Worm (Caenorhabditis elegans) whole organism, late embryonic: Measurements from ENCODE around the gene W04G3.12.
A peak's percentile ranks its signal among the peaks of the same experiment; 100 is the strongest.

ENCODE experiments used
- C08G9.2 ChIP-seq: sonication (generic microtip); optimal IDR thresholded peaks from 2 replicates; lab custom pipeline; 2016; ENCODE audit warnings: mild to moderate bottlenecking, missing genetic modification characterization, moderate library complexity, missing compliant biosample characterization
- T23F11.4 ChIP-seq: fragments of 200-800 bp; sonication (Bioruptor generic); optimal IDR thresholded peaks from 2 replicates; lab custom pipeline; 2018; ENCODE audit warnings: mild to moderate bottlenecking, missing genetic modification characterization, missing compliant biosample characterization
- Y22D7AL.16 ChIP-seq: sonication (generic microtip); optimal IDR thresholded peaks from 2 replicates; lab custom pipeline; 2016; ENCODE audit warnings: missing genetic modification characterization, missing compliant biosample characterization
- ama-1 ChIP-seq: fragments of 150-350 bp; optimal IDR thresholded peaks from 2 replicates; lab custom pipeline; 2014
- ceh-14 ChIP-seq: sonication (generic microtip); optimal IDR thresholded peaks from 2 replicates; lab custom pipeline; 2016; ENCODE audit warnings: missing genotype, missing genetic modification characterization, missing compliant biosample characterization
- ceh-2 ChIP-seq: sonication (generic microtip); optimal IDR thresholded peaks from 2 replicates; lab custom pipeline; 2016; ENCODE audit warnings: missing genotype, missing genetic modification characterization, missing compliant biosample characterization
- ceh-22 ChIP-seq: sonication (generic microtip); optimal IDR thresholded peaks from 2 replicates; lab custom pipeline; 2017; ENCODE audit warnings: missing biosample characterization, missing genetic modification characterization
- ceh-30 ChIP-seq: fragments of 150-350 bp; optimal IDR thresholded peaks from 2 replicates; lab custom pipeline; 2014; ENCODE audit warnings: missing biosample characterization, missing genetic modification characterization
- ceh-31 ChIP-seq: sonication (generic microtip); optimal IDR thresholded peaks from 2 replicates; lab custom pipeline; 2016; ENCODE audit warnings: missing genetic modification characterization, missing compliant biosample characterization
- ceh-34 ChIP-seq: sonication (generic microtip); optimal IDR thresholded peaks from 2 replicates; lab custom pipeline; 2016; ENCODE audit warnings: mild to moderate bottlenecking, missing genetic modification characterization, missing compliant biosample characterization
- ceh-45 ChIP-seq: fragments of 200-800 bp; sonication (Bioruptor generic); IDR thresholded peaks from 2 replicates; pipeline ENCODE4 v1.3.6; 2022; ENCODE audit warnings: missing genetic modification reagents, missing genetic modification characterization, missing compliant biosample characterization
- ceh-48 ChIP-seq: sonication (generic microtip); optimal IDR thresholded peaks from 2 replicates; lab custom pipeline; 2016; ENCODE audit warnings: missing genetic modification characterization, inconsistent platforms, missing compliant biosample characterization
- ceh-6 ChIP-seq: fragments of 200-800 bp; sonication (Bioruptor generic); optimal IDR thresholded peaks from 2 replicates; lab custom pipeline; 2018; ENCODE audit warnings: mild to moderate bottlenecking, missing genetic modification characterization, missing compliant biosample characterization
- ceh-9 ChIP-seq: sonication (generic microtip); optimal IDR thresholded peaks from 2 replicates; lab custom pipeline; 2016; ENCODE audit warnings: mild to moderate bottlenecking, missing genetic modification characterization, inconsistent platforms, missing compliant biosample characterization
- che-1 ChIP-seq: sonication (generic microtip); optimal IDR thresholded peaks from 2 replicates; lab custom pipeline; 2016; ENCODE audit warnings: mild to moderate bottlenecking, missing genetic modification characterization, missing compliant biosample characterization
- dve-1 ChIP-seq: sonication (generic microtip); optimal IDR thresholded peaks from 2 replicates; lab custom pipeline; 2017; ENCODE audit warnings: antibody characterized with exemption, mild to moderate bottlenecking, missing genetic modification characterization, missing compliant biosample characterization
- elt-2 ChIP-seq: sonication (generic microtip); optimal IDR thresholded peaks from 2 replicates; lab custom pipeline; 2016; ENCODE audit warnings: missing genetic modification reagents, missing genetic modification characterization, missing compliant biosample characterization
- elt-4 ChIP-seq: sonication (generic microtip); optimal IDR thresholded peaks from 2 replicates; lab custom pipeline; 2016; ENCODE audit warnings: missing genetic modification characterization, missing compliant biosample characterization
- eyg-1 ChIP-seq: sonication (generic microtip); optimal IDR thresholded peaks from 2 replicates; lab custom pipeline; 2016; ENCODE audit warnings: missing genotype, missing genetic modification characterization, missing compliant biosample characterization
- fkh-10 ChIP-seq: fragments of 150-350 bp; optimal IDR thresholded peaks from 2 replicates; lab custom pipeline; 2014; ENCODE audit warnings: missing biosample characterization, missing genetic modification reagents, missing genetic modification characterization
- fkh-6 ChIP-seq: sonication (generic microtip); optimal IDR thresholded peaks from 2 replicates; lab custom pipeline; 2016; ENCODE audit warnings: missing genetic modification characterization, missing compliant biosample characterization
- gmeb-2 ChIP-seq: sonication (generic microtip); optimal IDR thresholded peaks from 2 replicates; lab custom pipeline; 2016; ENCODE audit warnings: missing genetic modification characterization, inconsistent platforms, missing compliant biosample characterization
- hlh-13 ChIP-seq: fragments of 200-800 bp; sonication (Bioruptor generic); optimal IDR thresholded peaks from 2 replicates; lab custom pipeline; 2018; ENCODE audit warnings: mild to moderate bottlenecking, missing genetic modification characterization, missing compliant biosample characterization
- hlh-30 ChIP-seq: sonication (generic microtip); optimal IDR thresholded peaks from 2 replicates; lab custom pipeline; 2017; ENCODE audit warnings: antibody characterized with exemption, missing genetic modification characterization, missing compliant biosample characterization; ENCODE audit not compliant: insufficient read depth
- hlh-8 ChIP-seq: sonication (generic microtip); optimal IDR thresholded peaks from 2 replicates; lab custom pipeline; 2016; ENCODE audit warnings: missing genotype, missing genetic modification characterization, missing compliant biosample characterization
- lin-11 ChIP-seq: fragments of 200-800 bp; sonication (Bioruptor generic); optimal IDR thresholded peaks from 2 replicates; lab custom pipeline; 2018; ENCODE audit warnings: mild to moderate bottlenecking, missing genetic modification characterization, missing compliant biosample characterization
- mec-3 ChIP-seq: sonication (generic microtip); optimal IDR thresholded peaks from 2 replicates; lab custom pipeline; 2016; ENCODE audit warnings: borderline replicate concordance, missing genetic modification characterization, missing compliant biosample characterization
- nfya-1 ChIP-seq: sonication (generic microtip); optimal IDR thresholded peaks from 2 replicates; lab custom pipeline; 2017; ENCODE audit warnings: missing genetic modification characterization, mild to moderate bottlenecking, missing compliant biosample characterization, antibody characterized with exemption, moderate library complexity
- npax-4 ChIP-seq: sonication (generic microtip); optimal IDR thresholded peaks from 2 replicates; lab custom pipeline; 2016; ENCODE audit warnings: missing genetic modification characterization, missing compliant biosample characterization
- pag-3 ChIP-seq: sonication (generic microtip); optimal IDR thresholded peaks from 2 replicates; lab custom pipeline; 2016; ENCODE audit warnings: missing compliant biosample characterization, missing genetic modification characterization, borderline replicate concordance
- pat-9 ChIP-seq: fragments of 200-800 bp; sonication (Bioruptor generic); optimal IDR thresholded peaks from 2 replicates; lab custom pipeline; 2018; ENCODE audit warnings: mild to moderate bottlenecking, missing genetic modification characterization, moderate library complexity, missing compliant biosample characterization
- pax-1 ChIP-seq: fragments of 150-350 bp; optimal IDR thresholded peaks from 2 replicates; lab custom pipeline; 2014; ENCODE audit warnings: missing biosample characterization, missing genetic modification characterization
- pha-2 ChIP-seq: sonication (generic microtip); optimal IDR thresholded peaks from 2 replicates; lab custom pipeline; 2017; ENCODE audit warnings: mild to moderate bottlenecking, missing genetic modification characterization, missing compliant biosample characterization
- pha-4 ChIP-seq: fragments of 150-350 bp; optimal IDR thresholded peaks from 2 replicates; lab custom pipeline; 2018; ENCODE audit warnings: missing biosample characterization, missing genetic modification reagents, missing genetic modification characterization
- pqm-1 ChIP-seq: sonication (generic microtip); optimal IDR thresholded peaks from 2 replicates; lab custom pipeline; 2016; ENCODE audit warnings: missing genetic modification characterization, missing compliant biosample characterization
- pros-1 ChIP-seq: fragments of 150-350 bp; optimal IDR thresholded peaks from 2 replicates; lab custom pipeline; 2014; ENCODE audit warnings: missing biosample characterization, missing genetic modification reagents, missing genetic modification characterization
- ref-2 ChIP-seq: sonication (generic microtip); optimal IDR thresholded peaks from 2 replicates; lab custom pipeline; 2016; ENCODE audit warnings: missing genetic modification characterization, missing compliant biosample characterization
- sox-2 ChIP-seq: fragments of 200-800 bp; sonication (Bioruptor generic); IDR thresholded peaks from 2 replicates; pipeline ENCODE4 v1.3.6; 2022; ENCODE audit warnings: missing genetic modification reagents, missing genetic modification characterization, missing compliant biosample characterization
- sox-4 ChIP-seq: sonication (generic microtip); optimal IDR thresholded peaks from 2 replicates; lab custom pipeline; 2017; ENCODE audit warnings: mild to moderate bottlenecking, missing genetic modification characterization, inconsistent platforms, missing compliant biosample characterization
- syd-9 ChIP-seq: sonication (generic microtip); optimal IDR thresholded peaks from 2 replicates; lab custom pipeline; 2016; ENCODE audit warnings: mild to moderate bottlenecking, missing genetic modification characterization, moderate library complexity, missing compliant biosample characterization
- tbx-7 ChIP-seq: sonication (generic microtip); optimal IDR thresholded peaks from 2 replicates; lab custom pipeline; 2016; ENCODE audit warnings: missing genotype, missing genetic modification characterization, missing compliant biosample characterization
- unc-42 ChIP-seq: sonication (generic microtip); optimal IDR thresholded peaks from 2 replicates; lab custom pipeline; 2016; ENCODE audit warnings: missing genotype, missing genetic modification characterization, missing compliant biosample characterization
- unc-86 ChIP-seq: sonication (generic microtip); optimal IDR thresholded peaks from 2 replicates; lab custom pipeline; 2016; ENCODE audit warnings: missing genetic modification characterization, missing compliant biosample characterization
- ztf-16 ChIP-seq: sonication (generic microtip); optimal IDR thresholded peaks from 2 replicates; lab custom pipeline; 2017; ENCODE audit warnings: missing genetic modification characterization, missing compliant biosample characterization

Gene W04G3.12

ce11 chrX:11072701-11073100 lies 3.9 kb downstream of the W04G3.12 start:
- no peak for TF ChIP-seq pros-1 (tag; lab: Kevin White, UChicago)
- no peak for TF ChIP-seq pax-1 (tag; lab: Kevin White, UChicago)
- no peak for TF ChIP-seq hlh-30 (tag; lab: Kevin White, UChicago)
- TF ChIP-seq ceh-45 (GFP tag; lab: Robert Waterston, UW): no peak
- TF ChIP-seq npax-4 (tag; lab: Kevin White, UChicago): no peak
- no peak for TF ChIP-seq pha-2
- TF ChIP-seq fkh-6 (tag; lab: Kevin White, UChicago): no peak
- TF ChIP-seq ceh-9 (tag; lab: Kevin White, UChicago): no peak
- TF ChIP-seq elt-2 (tag; lab: Kevin White, UChicago): no peak
- no peak for TF ChIP-seq T23F11.4
- no peak for TF ChIP-seq ceh-2 (tag; lab: Kevin White, UChicago)
- TF ChIP-seq ceh-14: no peak
- no peak for TF ChIP-seq Y22D7AL.16 (tag; lab: Kevin White, UChicago)
- no peak for TF ChIP-seq unc-86 (tag; lab: Kevin White, UChicago)
- no peak for TF ChIP-seq ceh-22 (tag; lab: Kevin White, UChicago)
- TF ChIP-seq elt-4 (tag; lab: Kevin White, UChicago): no peak

- TF ChIP-seq unc-86 (tag; lab: Kevin White, UChicago): no peak
- no peak for TF ChIP-seq syd-9 (tag; lab: Kevin White, UChicago)
- no peak for TF ChIP-seq fkh-6 (tag; lab: Kevin White, UChicago)
- TF ChIP-seq ref-2 (tag; lab: Kevin White, UChicago): no peak
- no peak for TF ChIP-seq dve-1
- TF ChIP-seq lin-11 (tag; lab: Kevin White, UChicago): no peak
- TF ChIP-seq pag-3 (tag; lab: Kevin White, UChicago): no peak
- no peak for TF ChIP-seq sox-4
- TF ChIP-seq ceh-31 (tag; lab: Kevin White, UChicago): peak; percentile 10
- TF ChIP-seq ama-1 (lab: Kevin White, UChicago): no peak
- no peak for TF ChIP-seq fkh-10 (GFP tag; lab: Kevin White, UChicago)
- no peak for TF ChIP-seq pha-4 (tag; lab: Kevin White, UChicago)
- peak; percentile 43 for TF ChIP-seq unc-42 (tag; lab: Kevin White, UChicago)
- no peak for TF ChIP-seq ceh-30 (tag; lab: Kevin White, UChicago)
- TF ChIP-seq hlh-13 (GFP tag; lab: Kevin White, UChicago): no peak
- no peak for TF ChIP-seq ceh-34 (tag; lab: Kevin White, UChicago)
- TF ChIP-seq eyg-1 (tag; lab: Kevin White, UChicago): no peak
- TF ChIP-seq nfya-1 (tag; lab: Kevin White, UChicago): no peak
- peak; percentile 65 for TF ChIP-seq ceh-48 (tag; lab: Kevin White, UChicago)
- no peak for TF ChIP-seq hlh-8 (tag; lab: Kevin White, UChicago)
- TF ChIP-seq ceh-45 (GFP tag; lab: Robert Waterston, UW): no peak
- no peak for TF ChIP-seq ztf-16 (tag; lab: Kevin White, UChicago)
- no peak for TF ChIP-seq tbx-7 (tag; lab: Kevin White, UChicago)
- TF ChIP-seq che-1 (tag; lab: Kevin White, UChicago): no peak
- no peak for TF ChIP-seq pqm-1 (tag; lab: Kevin White, UChicago)
- no peak for TF ChIP-seq elt-4 (tag; lab: Kevin White, UChicago)
- no peak for TF ChIP-seq gmeb-2 (tag; lab: Kevin White, UChicago)
- no peak for TF ChIP-seq sox-2 (GFP tag; lab: Robert Waterston, UW)
- TF ChIP-seq ceh-6 (GFP tag; lab: Kevin White, UChicago): no peak
- no peak for TF ChIP-seq C08G9.2 (tag; lab: Kevin White, UChicago)
- TF ChIP-seq mec-3 (tag; lab: Kevin White, UChicago): no peak
- peak; percentile 3 for TF ChIP-seq ceh-14
- no peak for TF ChIP-seq pat-9 (tag; lab: Kevin White, UChicago)
These were observed 8.3 kb downstream of the W04G3.12 start, which contains the start of gene apt-9 for ce11 chrX:11068334-11068733. Gene apt-9, plus strand, starts transcription at chrX:11068527.
